Worm (Caenorhabditis elegans) whole organism, late embryonic: ENCODE measurements around the gene K11D12.14.

Experiments used
- ceh-24 ChIP-seq: sonication (generic microtip); optimal IDR thresholded peaks from 2 replicates; lab custom pipeline; 2016; ENCODE audit warnings: mild to moderate bottlenecking, missing genetic modification characterization, missing compliant biosample characterization
- pag-3 ChIP-seq: sonication (generic microtip); optimal IDR thresholded peaks from 2 replicates; lab custom pipeline; 2016; ENCODE audit warnings: missing compliant biosample characterization, missing genetic modification characterization, borderline replicate concordance
- tbx-2 ChIP-seq: sonication (generic microtip); optimal IDR thresholded peaks from 2 replicates; lab custom pipeline; 2016; ENCODE audit warnings: missing genetic modification characterization, missing compliant biosample characterization
- unc-55 ChIP-seq: sonication (generic microtip); optimal IDR thresholded peaks from 2 replicates; lab custom pipeline; 2017; ENCODE audit warnings: missing biosample characterization, missing genetic modification reagents, missing genetic modification characterization

DNA sequence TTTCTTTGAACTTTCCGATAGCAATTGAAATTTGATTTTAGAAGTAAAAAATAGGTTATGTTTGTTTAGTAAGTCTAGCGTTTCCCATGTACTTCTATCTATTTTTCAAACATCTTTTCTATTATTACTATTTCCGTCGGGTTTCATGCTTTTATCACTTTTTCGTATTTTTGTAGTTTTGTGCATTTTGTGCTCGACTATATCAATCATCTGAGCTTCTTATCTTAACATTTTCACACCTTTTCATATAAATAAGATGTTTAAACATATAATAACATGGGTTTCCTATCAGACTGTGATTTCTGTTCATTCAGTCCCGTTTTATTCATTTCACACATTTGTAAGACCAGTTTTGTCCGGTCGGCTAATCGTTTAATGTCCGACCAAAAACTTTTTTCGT, 31.4 kb upstream of the K11D12.14 start:
- TF ChIP-seq tbx-2 (tag; lab: Kevin White, UChicago): no peak
- TF ChIP-seq ceh-24 (tag; lab: Kevin White, UChicago): no peak
- TF ChIP-seq unc-55 (GFP tag; lab: Kevin White, UChicago): no peak
- TF ChIP-seq pag-3 (tag; lab: Kevin White, UChicago): no peak
